Worm (Caenorhabditis elegans): Measurements from ENCODE around the gene BE0003N10.6.

DNA sequence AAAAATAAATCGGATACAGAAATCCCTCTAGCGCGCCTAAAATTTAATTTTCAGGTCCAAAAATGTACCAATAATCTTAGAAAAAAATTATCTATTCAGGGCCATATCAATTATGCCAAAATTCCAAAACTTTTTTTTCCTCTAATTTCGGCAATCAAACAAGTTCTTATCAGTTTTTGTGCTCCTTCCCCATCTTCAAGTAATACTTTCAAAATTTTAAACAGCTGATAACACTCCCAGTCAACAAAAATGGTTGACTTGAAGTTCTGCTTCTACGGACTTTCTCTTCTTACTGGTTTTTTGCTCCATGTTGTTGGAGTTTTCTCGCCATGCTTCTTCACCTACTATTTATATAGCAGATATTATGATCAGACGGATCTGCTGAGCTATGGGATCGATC lies 39.1 kb downstream of the BE0003N10.6 start, which contains the start of gene clc-23:
- TF ChIP-seq ztf-11 (tag; optimal IDR thresholded peaks at IDR 0.05), result no peak
- no peak for TF ChIP-seq nhr-237 (tag; optimal IDR thresholded peaks at IDR 0.05)
- no peak for TF ChIP-seq snpc-4 (tag; optimal IDR thresholded peaks at IDR 0.05)
- no peak for TF ChIP-seq flh-1 (GFP tag; optimal IDR thresholded peaks at IDR 0.05)
- no peak for TF ChIP-seq nhr-76 (tag; optimal IDR thresholded peaks at IDR 0.05)
- TF ChIP-seq pha-4 (tag; optimal IDR thresholded peaks at IDR 0.05), result no peak
- no peak for TF ChIP-seq mep-1 (tag; optimal IDR thresholded peaks at IDR 0.05)
- no peak for TF ChIP-seq elt-1 (tag; optimal IDR thresholded peaks at IDR 0.05; ENCODE audit: borderline replicate concordance, insufficient read depth)
- TF ChIP-seq unc-62 (GFP tag; optimal IDR thresholded peaks at IDR 0.05), result no peak
- TF ChIP-seq elt-3 (tag; optimal IDR thresholded peaks at IDR 0.05), result no peak
- no peak for TF ChIP-seq mab-5 (tag; optimal IDR thresholded peaks at IDR 0.05)
- no peak for TF ChIP-seq lsy-2 (tag; optimal IDR thresholded peaks at IDR 0.05)
- no peak for TF ChIP-seq nhr-12 (tag; optimal IDR thresholded peaks at IDR 0.05)
- no peak for TF ChIP-seq nhr-28 (tag; optimal IDR thresholded peaks at IDR 0.05)

Measured in whole organism, mixed stage, embryonic.